Worm (Caenorhabditis elegans) whole organism, midembryonic: ENCODE measurements around the gene F17C8.3.
A peak's percentile ranks its signal among the peaks of the same experiment; 100 is the strongest.

Experiments used
- ztf-23 ChIP-seq: fragments of 200-800 bp; sonication (Bioruptor generic); IDR thresholded peaks from 2 replicates; pipeline ENCODE4 v1.3.6; 2022; ENCODE audit warnings: missing genetic modification reagents, missing genetic modification characterization, missing compliant biosample characterization
- ztf-29 ChIP-seq: fragments of 200-800 bp; sonication (Bioruptor generic); IDR thresholded peaks from 2 replicates; pipeline ENCODE4 v1.3.6; 2022; ENCODE audit warnings: missing genetic modification reagents, missing genetic modification characterization, missing compliant biosample characterization

ce11 chrIII:4693281-4693680, 38.5 kb upstream of the F17C8.3 start, which contains the start of gene nifk-1:
- TF ChIP-seq ztf-29 (no peak), ztf-23 (GFP tag; lab: Robert Waterston, UW) (peak; percentile 50; the same call in 1 of the 2 replicates)
